Fruit fly (Drosophila melanogaster): Measurements from ENCODE around the gene CG33170.

The CG33170 gene

dm6 chr3L:22891009-22891408 lies 26.6 kb downstream of the CG33170 start:
- TF ChIP-seq OdsH (GFP tag; optimal IDR thresholded peaks at IDR 0.05) = no peak
- TF ChIP-seq woc (GFP tag; optimal IDR thresholded peaks at IDR 0.05) = no peak
- no peak for TF ChIP-seq Dfd (GFP tag; optimal IDR thresholded peaks at IDR 0.05)
- no peak for TF ChIP-seq br (GFP tag; optimal IDR thresholded peaks at IDR 0.05)
- TF ChIP-seq dmrt93B (GFP tag; optimal IDR thresholded peaks at IDR 0.05) = no peak
- TF ChIP-seq psq (GFP tag; optimal IDR thresholded peaks at IDR 0.05) = no peak
- TF ChIP-seq usp (GFP tag; optimal IDR thresholded peaks at IDR 0.05) = no peak
- no peak for TF ChIP-seq HLH106 (tag; optimal IDR thresholded peaks at IDR 0.05)
- TF ChIP-seq CG32264 (GFP tag; optimal IDR thresholded peaks at IDR 0.05) = no peak
- TF ChIP-seq brk (GFP tag; optimal IDR thresholded peaks at IDR 0.05) = no peak
- no peak for TF ChIP-seq Jra (GFP tag; optimal IDR thresholded peaks at IDR 0.05)
- TF ChIP-seq tai (GFP tag; optimal IDR thresholded peaks at IDR 0.05) = no peak
- no peak for TF ChIP-seq Hr78 (GFP tag; optimal IDR thresholded peaks at IDR 0.05)
- no peak for TF ChIP-seq jim (GFP tag; optimal IDR thresholded peaks at IDR 0.05)
- no peak for TF ChIP-seq Rel (GFP tag; optimal IDR thresholded peaks at IDR 0.05)
- TF ChIP-seq Rel (tag; optimal IDR thresholded peaks at IDR 0.05) = no peak
- TF ChIP-seq GATAd (GFP tag; optimal IDR thresholded peaks at IDR 0.05) = no peak
- no peak for TF ChIP-seq rgr (GFP tag; optimal IDR thresholded peaks at IDR 0.05)
- no peak for TF ChIP-seq CrebA (GFP tag; optimal IDR thresholded peaks at IDR 0.05; ENCODE audit: borderline replicate concordance)
- no peak for TF ChIP-seq pan (optimal IDR thresholded peaks at IDR 0.05)
- no peak for TF ChIP-seq Dif (GFP tag; optimal IDR thresholded peaks at IDR 0.05; ENCODE audit: partially characterized antibody)

DNA sequence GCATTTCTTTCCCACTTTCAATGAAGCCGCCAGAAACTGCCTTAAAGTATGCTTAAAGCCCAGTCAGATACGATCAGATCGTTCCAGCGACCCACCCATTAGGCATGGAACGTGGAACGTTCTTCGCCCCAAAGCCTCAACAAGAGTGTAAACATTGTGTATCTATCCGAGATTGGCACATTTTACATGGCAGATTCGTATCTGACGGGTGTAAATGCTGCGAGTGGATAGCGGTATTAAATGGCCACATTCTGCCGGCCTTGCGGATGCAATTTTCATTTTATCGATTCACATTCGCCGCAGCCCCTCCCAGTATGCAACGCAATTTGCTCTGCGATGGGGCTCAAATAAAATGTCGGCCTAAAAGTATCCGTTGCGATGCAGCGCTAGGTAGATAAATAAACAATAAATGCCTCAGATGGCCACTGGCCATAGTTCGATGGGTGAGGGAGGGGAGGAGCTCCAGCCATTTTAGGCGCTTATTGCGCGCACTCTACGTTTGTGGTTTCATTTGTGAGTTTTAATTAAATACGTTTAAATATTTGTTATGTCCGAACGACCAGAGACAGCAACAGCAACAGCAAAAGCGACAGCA lies 30.4 kb downstream of the CG33170 start:
- TF ChIP-seq OdsH (GFP tag; optimal IDR thresholded peaks at IDR 0.05) = no peak
- TF ChIP-seq sage (GFP tag; optimal IDR thresholded peaks at IDR 0.05) = no peak
- no peak for TF ChIP-seq fru (GFP tag; optimal IDR thresholded peaks at IDR 0.05)
- no peak for TF ChIP-seq dsf (GFP tag; optimal IDR thresholded peaks at IDR 0.05; ENCODE audit: borderline replicate concordance)
- TF ChIP-seq Rel (GFP tag; optimal IDR thresholded peaks at IDR 0.05) = no peak
- TF ChIP-seq Rel (tag; optimal IDR thresholded peaks at IDR 0.05) = no peak
- no peak for TF ChIP-seq sv (GFP tag; optimal IDR thresholded peaks at IDR 0.05)
- no peak for TF ChIP-seq Hr78 (GFP tag; optimal IDR thresholded peaks at IDR 0.05)
- no peak for TF ChIP-seq Jra (GFP tag; optimal IDR thresholded peaks at IDR 0.05)
- TF ChIP-seq lola (GFP tag; optimal IDR thresholded peaks at IDR 0.05) = peak; percentile 21
- TF ChIP-seq dmrt93B (GFP tag; optimal IDR thresholded peaks at IDR 0.05) = no peak
- peak; percentile 81 for TF ChIP-seq Myc (optimal IDR thresholded peaks at IDR 0.05)
- TF ChIP-seq CrebA (GFP tag; optimal IDR thresholded peaks at IDR 0.05; ENCODE audit: borderline replicate concordance) = no peak
- TF ChIP-seq Abd-B (GFP tag; optimal IDR thresholded peaks at IDR 0.05) = peak; percentile 62
- no peak for TF ChIP-seq tai (GFP tag; optimal IDR thresholded peaks at IDR 0.05)
- TF ChIP-seq pan (optimal IDR thresholded peaks at IDR 0.05) = no peak
- no peak for TF ChIP-seq h (GFP tag; optimal IDR thresholded peaks at IDR 0.05)
- TF ChIP-seq N (GFP tag; optimal IDR thresholded peaks at IDR 0.05) = peak; percentile 41
- no peak for TF ChIP-seq brk (GFP tag; optimal IDR thresholded peaks at IDR 0.05)
- no peak for TF ChIP-seq woc (GFP tag; optimal IDR thresholded peaks at IDR 0.05)
- no peak for TF ChIP-seq foxo (GFP tag; optimal IDR thresholded peaks at IDR 0.05)
- TF ChIP-seq Mio (GFP tag; optimal IDR thresholded peaks at IDR 0.05) = no peak

DNA sequence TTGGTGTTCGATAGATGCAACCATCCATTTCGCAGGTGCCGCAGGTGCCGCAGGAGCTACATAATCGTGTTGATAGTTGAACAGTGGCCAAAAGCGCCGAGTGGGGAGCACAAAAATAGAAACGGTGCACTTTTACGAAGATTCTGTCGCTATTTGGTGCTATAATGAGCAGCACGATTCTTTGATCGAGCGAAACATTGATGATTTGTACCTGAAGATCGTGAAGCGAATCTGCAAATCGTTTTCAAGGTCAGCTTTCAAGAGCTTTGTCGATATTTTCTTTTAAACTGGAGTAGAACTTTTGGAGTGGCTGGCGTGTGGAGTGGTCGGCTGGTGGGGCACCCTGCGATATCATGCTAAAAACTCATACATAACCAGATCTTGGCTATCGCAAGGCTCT lies 34.0 kb downstream of the CG33170 start, which contains the start of gene CG11131:
CG11131 (plus strand) TSS at position 301 of the 400 bp plus-strand sequence.
- TF ChIP-seq CG9705 (GFP tag; optimal IDR thresholded peaks at IDR 0.05) (no peak), HLH106 (tag; optimal IDR thresholded peaks at IDR 0.05) (no peak), tai (GFP tag; optimal IDR thresholded peaks at IDR 0.05) (no peak), CG32264 (GFP tag; optimal IDR thresholded peaks at IDR 0.05) (no peak), jim (GFP tag; optimal IDR thresholded peaks at IDR 0.05) (no peak), foxo (GFP tag; optimal IDR thresholded peaks at IDR 0.05) (no peak), Rel (GFP tag; optimal IDR thresholded peaks at IDR 0.05) (no peak), Rel (tag; optimal IDR thresholded peaks at IDR 0.05) (no peak), psq (GFP tag; optimal IDR thresholded peaks at IDR 0.05) (no peak), Dfd (GFP tag; optimal IDR thresholded peaks at IDR 0.05) (no peak), woc (GFP tag; optimal IDR thresholded peaks at IDR 0.05) (no peak), fru (GFP tag; optimal IDR thresholded peaks at IDR 0.05) (no peak), usp (GFP tag; optimal IDR thresholded peaks at IDR 0.05) (no peak), h (GFP tag; optimal IDR thresholded peaks at IDR 0.05) (no peak), ey (GFP tag; optimal IDR thresholded peaks at IDR 0.05) (no peak), rgr (GFP tag; optimal IDR thresholded peaks at IDR 0.05) (no peak), dl (GFP tag; optimal IDR thresholded peaks at IDR 0.05; ENCODE audit: insufficient read depth in 1 of 2, partially characterized antibody in 2 of 2) (no peak), GATAd (GFP tag; optimal IDR thresholded peaks at IDR 0.05) (no peak)

All from whole organism, wandering third instar larva.